Worm (Caenorhabditis elegans): Measurements from ENCODE around the gene dbn-1.

DNA sequence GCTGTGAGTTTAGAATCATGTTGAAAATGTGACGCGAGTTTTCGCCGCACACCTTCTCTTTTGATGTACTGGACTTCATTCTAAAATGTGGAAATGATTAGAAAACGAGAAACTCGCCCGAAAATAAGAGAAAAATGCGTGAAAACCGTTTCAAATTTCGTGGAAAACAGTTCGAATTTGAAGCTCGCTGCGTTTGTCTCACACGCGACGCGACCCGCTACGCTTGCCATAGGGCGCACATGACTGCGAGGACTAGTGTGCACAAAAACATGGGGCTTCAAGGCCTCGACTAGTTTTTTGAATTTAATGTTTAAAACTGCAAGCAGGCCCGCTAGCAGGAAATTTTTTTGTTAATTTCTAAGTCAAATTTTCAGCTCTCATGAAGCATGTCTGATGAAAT, 9.3 kb upstream of the dbn-1 start, which contains the start of the genes cyk-4 and pdr-1:
- TF ChIP-seq ref-1 (GFP tag; conservative IDR thresholded peaks at IDR 0.05), result no peak
- peak; percentile 65; the same call in 1 of the 2 replicates for TF ChIP-seq ztf-23 (GFP tag; IDR thresholded peaks at IDR 0.05)
- TF ChIP-seq tab-1 (GFP tag; IDR thresholded peaks at IDR 0.05), result no peak
- no peak for TF ChIP-seq T22C8.4 (GFP tag; IDR thresholded peaks at IDR 0.05)
- peak; percentile 63; the same call in 1 of the 2 replicates for TF ChIP-seq ztf-29 (GFP tag; IDR thresholded peaks at IDR 0.05)
- no peak for TF ChIP-seq klf-2 (GFP tag; conservative IDR thresholded peaks at IDR 0.05)
